Worm (Caenorhabditis elegans) whole organism, L4/young adult: Measurements from ENCODE around the gene skr-3.

ENCODE experiments used
- dao-5 ChIP-seq: sonication (generic microtip); optimal IDR thresholded peaks from 2 replicates; lab custom pipeline; 2016; ENCODE audit warnings: missing genotype, missing genetic modification characterization, moderate library complexity, missing compliant biosample characterization
- him-1 ChIP-seq: sonication (generic microtip); optimal IDR thresholded peaks from 2 replicates; lab custom pipeline; 2016; ENCODE audit warnings: missing genotype, missing genetic modification reagents, missing genetic modification characterization, missing compliant biosample characterization

- TF ChIP-seq him-1 (tag; lab: Kevin White, UChicago) (no peak), dao-5 (tag; lab: Kevin White, UChicago) (no peak)
These were observed 2.3 kb upstream of the skr-3 start, which contains the start of gene str-103 for ce11 chrV:16118601-16119000.
